Worm (Caenorhabditis elegans) whole organism, early embryonic: ENCODE results near the gene acs-22.

Experiments used
- F13C5.2 ChIP-seq: sonication (generic microtip); optimal IDR thresholded peaks from 2 replicates; lab custom pipeline; 2017; ENCODE audit warnings: mild to moderate bottlenecking, missing genetic modification characterization, inconsistent platforms, missing compliant biosample characterization
- aly-1 ChIP-seq: sonication (generic microtip); optimal IDR thresholded peaks from 2 replicates; lab custom pipeline; 2016; ENCODE audit warnings: missing genetic modification characterization, missing compliant biosample characterization
- ama-1 ChIP-seq: fragments of 150-350 bp; optimal IDR thresholded peaks from 2 replicates; lab custom pipeline; 2014
- ceh-13 ChIP-seq: fragments of 200-800 bp; sonication (Bioruptor generic); optimal IDR thresholded peaks from 2 replicates; lab custom pipeline; 2018; ENCODE audit warnings: mild to moderate bottlenecking, missing genetic modification characterization, missing compliant biosample characterization
- ceh-36 ChIP-seq: sonication (generic microtip); optimal IDR thresholded peaks from 2 replicates; lab custom pipeline; 2016; ENCODE audit warnings: missing genetic modification characterization, inconsistent platforms, missing compliant biosample characterization
- flt-1 ChIP-seq: fragments of 200-800 bp; sonication (Bioruptor generic); IDR thresholded peaks from 2 replicates; pipeline ENCODE4 v1.3.6; 2022; ENCODE audit warnings: missing genetic modification characterization, missing compliant biosample characterization
- hmg-4 ChIP-seq: fragments of 200-800 bp; sonication (Bioruptor generic); optimal IDR thresholded peaks from 2 replicates; lab custom pipeline; 2018; ENCODE audit warnings: mild to moderate bottlenecking, missing genetic modification characterization, missing compliant biosample characterization
- tbx-37 ChIP-seq: fragments of 200-800 bp; sonication (Bioruptor generic); conservative IDR thresholded peaks from 2 replicates; pipeline ENCODE4 v1.3.6; 2022; ENCODE audit warnings: missing genetic modification reagents, missing genetic modification characterization, missing compliant biosample characterization
- tra-4 ChIP-seq: sonication (generic microtip); optimal IDR thresholded peaks from 2 replicates; lab custom pipeline; 2017; ENCODE audit warnings: missing genetic modification characterization, missing compliant biosample characterization

ce11 chrX:8940059-8940458 is 9.1 kb downstream of the acs-22 start, which contains the start of gene dylt-2:
- TF ChIP-seq ceh-36 (tag; lab: Kevin White, UChicago) (no peak), ceh-13 (no peak), tbx-37 (no peak), tra-4 (tag; lab: Kevin White, UChicago) (no peak), F13C5.2 (no peak), flt-1 (no peak), hmg-4 (GFP tag; lab: Kevin White, UChicago) (no peak), ama-1 (lab: Kevin White, UChicago) (no peak), aly-1 (tag; lab: Kevin White, UChicago) (no peak)
